Worm (Caenorhabditis elegans) whole organism, midembryonic: ENCODE results near the gene F23H12.7.

Experiments
- T22C8.4 ChIP-seq: fragments of 200-800 bp; sonication (Bioruptor generic); IDR thresholded peaks from 2 replicates; pipeline ENCODE4 v1.3.6; 2022; ENCODE audit warnings: missing genetic modification characterization, missing compliant biosample characterization
- cog-1 ChIP-seq: sonication (generic microtip); optimal IDR thresholded peaks from 2 replicates; lab custom pipeline; 2016; ENCODE audit warnings: missing genetic modification characterization, missing compliant biosample characterization
- flt-1 ChIP-seq: fragments of 200-800 bp; sonication (Bioruptor generic); IDR thresholded peaks from 2 replicates; pipeline ENCODE4 v1.3.6; 2022; ENCODE audit warnings: missing genetic modification characterization, missing compliant biosample characterization
- klf-2 ChIP-seq: fragments of 200-800 bp; sonication (Bioruptor generic); conservative IDR thresholded peaks from 2 replicates; pipeline ENCODE4 v1.3.6; 2022; ENCODE audit warnings: missing genetic modification reagents, missing genetic modification characterization, missing compliant biosample characterization
- med-1 ChIP-seq: sonication (generic microtip); optimal IDR thresholded peaks from 2 replicates; lab custom pipeline; 2017; ENCODE audit warnings: missing genetic modification characterization, mild to moderate bottlenecking, missing compliant biosample characterization, antibody characterized with exemption, missing genetic modification reagents; ENCODE audit not compliant: insufficient read depth
- ref-1 ChIP-seq: fragments of 200-800 bp; sonication (Bioruptor generic); conservative IDR thresholded peaks from 2 replicates; pipeline ENCODE4 v1.3.6; 2022; ENCODE audit warnings: missing genetic modification reagents, missing genetic modification characterization, missing compliant biosample characterization
- tab-1 ChIP-seq: fragments of 200-800 bp; sonication (Bioruptor generic); IDR thresholded peaks from 2 replicates; pipeline ENCODE4 v1.3.6; 2022; ENCODE audit warnings: missing genetic modification characterization, missing compliant biosample characterization
- ztf-23 ChIP-seq: fragments of 200-800 bp; sonication (Bioruptor generic); IDR thresholded peaks from 2 replicates; pipeline ENCODE4 v1.3.6; 2022; ENCODE audit warnings: missing genetic modification reagents, missing genetic modification characterization, missing compliant biosample characterization
- ztf-29 ChIP-seq: fragments of 200-800 bp; sonication (Bioruptor generic); IDR thresholded peaks from 2 replicates; pipeline ENCODE4 v1.3.6; 2022; ENCODE audit warnings: missing genetic modification reagents, missing genetic modification characterization, missing compliant biosample characterization

DNA sequence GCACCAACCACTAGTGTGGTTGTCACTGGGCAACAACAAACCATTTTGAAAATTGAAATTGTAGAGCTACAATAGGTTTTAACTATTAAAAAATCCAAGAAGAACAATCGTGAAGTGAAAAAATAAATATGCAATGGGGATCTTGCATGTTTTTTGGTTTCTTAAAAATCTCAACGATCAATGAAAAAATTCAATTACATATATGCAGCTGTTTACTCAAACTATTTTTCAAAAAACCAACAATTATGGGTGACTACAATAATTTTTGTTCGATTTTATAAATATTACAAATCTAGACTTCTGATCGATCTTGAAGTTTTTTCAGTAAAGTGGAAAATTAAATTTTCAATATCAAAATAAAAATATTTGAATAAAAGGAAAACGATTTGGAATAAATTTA is 37.0 kb downstream of the F23H12.7 start, which contains the start of gene cdr-4:
- TF ChIP-seq cog-1 (tag; lab: Kevin White, UChicago) (no peak), ztf-23 (GFP tag; lab: Robert Waterston, UW) (no peak), tab-1 (no peak), ref-1 (GFP tag; lab: Robert Waterston, UW) (no peak), flt-1 (no peak), klf-2 (GFP tag; lab: Robert Waterston, UW) (no peak), T22C8.4 (GFP tag; lab: Robert Waterston, UW) (no peak), med-1 (GFP tag; lab: Kevin White, UChicago) (no peak), ztf-29 (GFP tag; lab: Robert Waterston, UW) (no peak)
